Worm (Caenorhabditis elegans) whole organism, L4 larva: ENCODE data around the gene pygl-1.

Experiments used
- ZK337.2 ChIP-seq: fragments of 200-800 bp; sonication (Bioruptor generic); IDR thresholded peaks from 2 replicates; pipeline ENCODE4 v1.3.6; 2022; ENCODE audit warnings: missing genetic modification reagents, missing genetic modification characterization, missing compliant biosample characterization
- nhr-11 ChIP-seq: fragments of 150-350 bp; optimal IDR thresholded peaks from 2 replicates; lab custom pipeline; 2014; ENCODE audit warnings: missing biosample characterization, missing genetic modification characterization
- nhr-237 ChIP-seq: sonication (generic microtip); optimal IDR thresholded peaks from 2 replicates; lab custom pipeline; 2017; ENCODE audit warnings: missing biosample characterization, missing genetic modification characterization
- snpc-1.2 ChIP-seq: fragments of 200-800 bp; sonication (Bioruptor generic); IDR thresholded peaks from 2 replicates; pipeline ENCODE4 v1.3.6; 2022; ENCODE audit warnings: missing genetic modification reagents, missing genetic modification characterization, missing compliant biosample characterization
- unc-62 ChIP-seq, 3 experiments: fragments of 150-350 bp in 1 of 3; sonication (generic microtip); optimal IDR thresholded peaks in 2 of 3; peaks in 1 of 3; 1 replicate in 1 of 3; 2 replicates in 2 of 3; lab custom pipeline; 2014 to 2017; ENCODE audit warnings: missing biosample characterization in 3 of 3, missing genetic modification characterization in 3 of 3, missing genetic modification reagents in 3 of 3, missing genotype in 1 of 3

- TF ChIP-seq snpc-1.2 (GFP tag; lab: Robert Waterston, UW) (peak; percentile 47; the same call in 1 of the 2 replicates), nhr-237 (tag; lab: Kevin White, UChicago) (no peak), ZK337.2 (GFP tag; lab: Robert Waterston, UW) (no peak), unc-62 (GFP tag; optimal IDR thresholded peaks at IDR 0.05 in 1 of 2; lab: Kevin White, UChicago) (no peak), unc-62 (tag; optimal IDR thresholded peaks at IDR 0.05; lab: Kevin White, UChicago) (no peak), nhr-11 (tag; lab: Kevin White, UChicago) (no peak)
Measured at ce11 chrV:3588223-3588622, 9.4 kb downstream of the pygl-1 start.
